Worm (Caenorhabditis elegans): Measurements from ENCODE around the gene K02E7.12.
"Not testable (repeated sequence)": the region's sequence is repeated elsewhere in the genome, so short reads cannot be mapped to it uniquely, and the experiment has no call there.

The K02E7.12 gene

DNA sequence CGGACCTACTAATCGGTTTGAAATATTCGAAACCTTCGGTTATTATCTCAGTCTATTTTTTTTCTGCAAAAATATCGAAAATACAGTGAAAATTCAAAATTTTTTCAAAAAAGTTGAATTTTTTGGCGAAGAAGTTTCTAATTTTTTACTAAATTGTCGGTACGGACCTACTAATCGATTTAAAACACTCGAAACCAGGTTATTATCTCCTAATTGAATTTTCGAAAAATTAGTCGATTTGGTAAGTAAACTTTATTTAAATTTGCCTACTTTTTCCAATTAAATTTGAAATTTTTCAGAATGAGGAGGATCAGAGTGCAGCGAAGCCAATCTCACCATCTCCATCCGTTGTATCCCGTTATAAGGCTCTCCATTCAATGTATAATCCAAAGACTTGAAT is at the start of gene K02E7.12:
Gene K02E7.12, plus strand, starts transcription at position 301 of the 400 bp plus-strand sequence.
- TF ChIP-seq D1046.2 (GFP tag; IDR thresholded peaks at IDR 0.05): no peak
- no peak for TF ChIP-seq spr-1 (tag; optimal IDR thresholded peaks at IDR 0.05)
- TF ChIP-seq egl-43 (GFP tag; IDR thresholded peaks at IDR 0.05): no peak
- no peak for TF ChIP-seq cey-2 (tag; optimal IDR thresholded peaks at IDR 0.05; ENCODE audit: borderline replicate concordance, insufficient read depth)
- no peak for TF ChIP-seq F10B5.3 (tag; optimal IDR thresholded peaks at IDR 0.05)
- TF ChIP-seq vab-7 (GFP tag; IDR thresholded peaks at IDR 0.05): no peak
- TF ChIP-seq unc-39 (tag; optimal IDR thresholded peaks at IDR 0.05): no peak
- no peak for TF ChIP-seq mxl-3 (GFP tag; optimal IDR thresholded peaks at IDR 0.05)
- no peak for TF ChIP-seq daf-16 (GFP tag; optimal IDR thresholded peaks at IDR 0.05)
- no peak for TF ChIP-seq daf-16 (tag; optimal IDR thresholded peaks at IDR 0.05)
- no peak for TF ChIP-seq nhr-48 (tag; optimal IDR thresholded peaks at IDR 0.05)
- TF ChIP-seq pqm-1 (tag; optimal IDR thresholded peaks at IDR 0.05): no peak

DNA sequence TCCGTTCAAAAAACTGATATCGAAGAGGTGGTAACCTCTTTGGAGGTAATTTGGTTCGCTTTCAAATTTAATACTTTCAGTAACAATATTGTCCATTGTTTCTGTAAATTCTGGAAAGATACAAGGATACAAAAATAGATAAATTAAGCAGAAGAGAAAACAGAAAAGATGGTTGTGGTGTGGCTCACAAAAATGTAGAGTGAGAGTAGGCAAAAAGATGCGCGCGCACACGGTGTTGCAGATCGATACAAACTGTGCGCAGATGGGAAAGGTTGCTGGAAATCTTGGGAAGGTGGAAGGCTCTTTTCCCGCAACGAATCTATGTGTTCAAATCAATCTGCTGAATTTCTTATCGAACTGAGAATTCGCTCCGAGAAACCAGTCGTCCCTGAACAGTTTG is 46.3 kb upstream of the K02E7.12 start, which contains the start of gene btb-11:
Gene btb-11, minus strand, starts transcription at position 101 of the 400 bp plus-strand sequence.
- not testable (repeated sequence) for TF ChIP-seq nhr-102 (tag; optimal IDR thresholded peaks at IDR 0.05); T26A8.4 (GFP tag; IDR thresholded peaks at IDR 0.05); egl-27 (tag; optimal IDR thresholded peaks at IDR 0.05)

DNA sequence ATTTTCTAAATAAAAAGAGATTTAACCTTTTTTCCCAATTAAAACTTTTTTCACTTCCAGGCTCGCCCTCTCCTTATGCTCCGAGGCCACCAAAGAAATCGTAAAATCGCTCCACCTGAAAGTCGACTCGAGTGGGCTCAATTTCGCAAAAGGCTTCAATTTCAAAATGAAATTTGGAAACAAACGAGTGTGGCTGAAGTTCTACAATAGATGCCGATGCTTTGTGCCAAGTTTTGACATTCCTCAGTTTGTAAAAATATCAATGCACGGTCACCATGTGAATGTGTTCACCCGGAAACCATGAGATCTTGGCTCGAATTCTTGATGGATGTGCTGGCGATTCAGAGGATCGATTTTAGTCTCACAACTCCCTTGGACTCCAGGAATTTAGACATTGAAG is 44.3 kb upstream of the K02E7.12 start, which contains the start of gene M01D1.12:
Gene M01D1.12, plus strand, starts transcription at position 301 of the 400 bp plus-strand sequence.
- no peak for TF ChIP-seq set-16 (GFP tag; IDR thresholded peaks at IDR 0.05)
- TF ChIP-seq ceh-82 (tag; optimal IDR thresholded peaks at IDR 0.05): no peak
- no peak for TF ChIP-seq zip-2 (tag; optimal IDR thresholded peaks at IDR 0.05)
- TF ChIP-seq zip-11 (GFP tag; IDR thresholded peaks at IDR 0.05): no peak
- no peak for TF ChIP-seq sdz-12 (GFP tag; optimal IDR thresholded peaks at IDR 0.05)
- TF ChIP-seq nhr-6 (tag; optimal IDR thresholded peaks at IDR 0.05): no peak
- no peak for TF ChIP-seq fkh-10 (GFP tag; optimal IDR thresholded peaks at IDR 0.05)
- TF ChIP-seq nhr-11 (tag; optimal IDR thresholded peaks at IDR 0.05): no peak
- TF ChIP-seq nhr-41 (GFP tag; IDR thresholded peaks at IDR 0.05): no peak
- TF ChIP-seq nhr-28 (tag; optimal IDR thresholded peaks at IDR 0.05): no peak
- TF ChIP-seq hlh-11 (tag; optimal IDR thresholded peaks at IDR 0.05): no peak
- no peak for TF ChIP-seq F26F4.8 (GFP tag; conservative IDR thresholded peaks at IDR 0.05)

DNA sequence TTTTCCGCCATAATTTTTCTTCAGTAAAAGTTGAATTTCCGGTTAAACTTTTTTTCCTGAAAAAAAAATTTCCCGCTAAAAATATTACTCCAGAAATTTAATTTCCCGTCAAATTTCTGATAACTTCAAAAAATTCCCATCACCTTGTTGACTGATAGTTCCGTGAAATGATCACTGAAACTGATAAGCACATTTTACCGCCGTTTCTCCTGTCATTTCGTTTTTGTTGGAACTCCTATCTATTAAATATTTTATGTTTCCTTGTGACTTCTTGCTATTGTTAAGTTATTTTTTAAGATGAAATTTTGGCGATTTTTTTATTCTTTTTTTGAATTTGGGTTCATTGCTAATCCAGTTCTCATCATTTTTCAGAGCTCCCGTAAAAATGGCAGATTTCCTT is 42.4 kb upstream of the K02E7.12 start, which contains the start of gene math-34:
Gene math-34, plus strand, starts transcription at position 371 of the 400 bp plus-strand sequence.
- TF ChIP-seq tra-1 (GFP tag; IDR thresholded peaks at IDR 0.05) (0 out of 2 replicates have a peak, but pooled peaks have one; percentile 23), nhr-25 (tag; optimal IDR thresholded peaks at IDR 0.05; ENCODE audit: borderline replicate concordance, insufficient read depth) (no peak), nhr-77 (tag; optimal IDR thresholded peaks at IDR 0.05) (peak; percentile 41), pqm-1 (tag; optimal IDR thresholded peaks at IDR 0.05) (peak; percentile 52), lim-7 (GFP tag; IDR thresholded peaks at IDR 0.05) (no peak), php-3 (GFP tag; IDR thresholded peaks at IDR 0.05) (no peak), nhr-28 (tag; optimal IDR thresholded peaks at IDR 0.05) (peak; percentile 65), zag-1 (tag; optimal IDR thresholded peaks at IDR 0.05) (no peak), daf-16 (GFP tag; optimal IDR thresholded peaks at IDR 0.05) (no peak), daf-16 (tag; optimal IDR thresholded peaks at IDR 0.05) (peak; percentile 68), dmd-6 (GFP tag; IDR thresholded peaks at IDR 0.05) (peak; percentile 68)

DNA sequence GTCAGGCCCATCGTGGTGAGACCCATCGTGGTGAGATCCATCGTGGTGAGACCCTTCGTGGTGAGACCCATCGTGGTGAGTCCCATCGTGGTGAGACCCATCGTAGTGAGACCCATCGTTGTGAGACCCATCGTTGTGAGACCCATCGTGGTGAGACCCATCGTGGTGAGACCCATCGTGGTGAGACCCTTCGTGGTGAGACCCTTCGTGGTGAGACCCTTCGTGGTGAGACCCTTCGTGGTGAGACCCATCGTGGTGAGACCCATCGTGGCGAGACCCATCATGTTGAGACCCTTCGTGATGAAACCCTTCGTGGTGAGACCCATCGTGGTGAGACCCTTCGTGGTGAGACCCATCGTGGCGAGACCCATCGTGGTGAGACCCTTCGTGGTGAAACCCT is 36.5 kb upstream of the K02E7.12 start:
- TF ChIP-seq lim-7 (GFP tag; IDR thresholded peaks at IDR 0.05) (0 out of 2 replicates have a peak, but pooled peaks have one; percentile 57), set-16 (GFP tag; IDR thresholded peaks at IDR 0.05) (peak; percentile 60; the same call in 1 of the 2 replicates)

Data from whole organism, L4 larva.